Worm (Caenorhabditis elegans): Measurements from ENCODE around the gene T24E12.6.

DNA sequence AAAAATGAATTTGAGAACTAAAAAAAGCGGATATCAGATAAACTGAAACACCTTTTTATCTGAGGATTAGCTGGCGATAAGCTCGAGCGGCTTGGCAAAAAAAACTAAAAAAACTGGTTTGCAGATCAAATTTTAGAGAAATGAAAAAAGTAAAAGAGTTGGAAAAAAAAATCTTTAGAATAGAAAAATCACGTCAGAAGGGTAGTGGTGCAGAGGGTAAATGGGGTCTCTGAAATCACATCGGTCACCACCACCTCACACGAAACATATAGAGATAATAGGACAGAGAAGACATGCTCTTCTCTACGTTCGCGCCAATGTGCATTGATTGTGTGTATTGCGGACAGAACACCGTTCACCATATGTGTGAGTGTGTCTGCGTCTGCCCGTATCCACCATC lies 19.7 kb upstream of the T24E12.6 start:
- TF ChIP-seq tbx-11 (GFP tag; IDR thresholded peaks at IDR 0.05) (no peak), tbx-37 (GFP tag; conservative IDR thresholded peaks at IDR 0.05) (no peak), hnd-1 (tag; optimal IDR thresholded peaks at IDR 0.05) (no peak), B0310.2 (tag; optimal IDR thresholded peaks at IDR 0.05) (no peak), tra-4 (tag; optimal IDR thresholded peaks at IDR 0.05) (no peak)
